Fruit fly (Drosophila melanogaster) whole organism, embryonic: Measurements from ENCODE around the gene CG7702.

Experiments
- Ada2b ChIP-seq: fragments of 200-800 bp; sonication (Bioruptor generic); IDR thresholded peaks from 2 replicates; pipeline ENCODE4 v1.3.6; 2022; ENCODE audit warnings: missing biosample characterization, missing genetic modification characterization
- Asciz ChIP-seq: fragments of 200-800 bp; sonication (Bioruptor generic); optimal IDR thresholded peaks from 2 replicates; lab custom pipeline; 2017; ENCODE audit warnings: missing biosample characterization, mild to moderate bottlenecking, missing genetic modification characterization, missing genetic modification reagents
- Bgb ChIP-seq: fragments of 200-800 bp; sonication (Bioruptor generic); IDR thresholded peaks from 2 replicates; pipeline ENCODE4 v1.3.6; 2022; ENCODE audit warnings: missing biosample characterization, missing genetic modification characterization; ENCODE audit not compliant: partially characterized antibody
- CG10274 ChIP-seq: fragments of 200-800 bp; sonication (Bioruptor generic); optimal IDR thresholded peaks from 3 replicates; lab custom pipeline; 2017; ENCODE audit warnings: missing biosample characterization, mild to moderate bottlenecking, missing genetic modification characterization
- CG10565 ChIP-seq: fragments of 200-800 bp; sonication (Bioruptor generic); optimal IDR thresholded peaks from 3 replicates; lab custom pipeline; 2016; ENCODE audit warnings: missing biosample characterization, mild to moderate bottlenecking, missing genetic modification characterization
- CG12104 ChIP-seq: fragments of 200-800 bp; sonication (Bioruptor generic); optimal IDR thresholded peaks from 3 replicates; lab custom pipeline; 2016; ENCODE audit warnings: missing biosample characterization, missing genetic modification characterization
- CG12744 ChIP-seq: fragments of 200-800 bp; sonication (Bioruptor generic); optimal IDR thresholded peaks from 2 replicates; lab custom pipeline; 2016; ENCODE audit warnings: missing biosample characterization, missing genetic modification characterization
- CG12769 ChIP-seq: fragments of 200-800 bp; sonication (Bioruptor generic); optimal IDR thresholded peaks from 2 replicates; lab custom pipeline; 2019; ENCODE audit warnings: missing biosample characterization, mild to moderate bottlenecking, missing genetic modification characterization, moderate library complexity
- CG12942 ChIP-seq: fragments of 200-800 bp; sonication (Bioruptor generic); optimal IDR thresholded peaks from 3 replicates; lab custom pipeline; 2016; ENCODE audit warnings: missing biosample characterization, missing genetic modification characterization
- CG13894 ChIP-seq: fragments of 200-800 bp; sonication (Bioruptor generic); optimal IDR thresholded peaks from 3 replicates; lab custom pipeline; 2018; ENCODE audit warnings: missing biosample characterization, mild to moderate bottlenecking, missing genetic modification characterization, moderate library complexity
- CG14965 ChIP-seq: fragments of 200-800 bp; sonication (Bioruptor generic); optimal IDR thresholded peaks from 2 replicates; lab custom pipeline; 2016; ENCODE audit warnings: missing biosample characterization, missing genetic modification characterization, borderline replicate concordance
- CG16779 ChIP-seq: fragments of 200-800 bp; sonication (Bioruptor generic); IDR thresholded peaks from 2 replicates; pipeline ENCODE4 v1.3.6; 2022; ENCODE audit warnings: missing biosample characterization, missing genetic modification characterization
- CG16813 ChIP-seq: fragments of 200-800 bp; sonication (Bioruptor generic); IDR thresholded peaks from 3 replicates; pipeline ENCODE4 v1.3.6; 2022; ENCODE audit warnings: missing biosample characterization, missing genetic modification characterization; ENCODE audit not compliant: partially characterized antibody
- CG16815 ChIP-seq: fragments of 200-800 bp; sonication (Bioruptor generic); optimal IDR thresholded peaks from 3 replicates; lab custom pipeline; 2017; ENCODE audit warnings: missing biosample characterization, mild to moderate bottlenecking, missing genetic modification characterization
- CG18262 ChIP-seq: fragments of 200-800 bp; optimal IDR thresholded peaks from 3 replicates; lab custom pipeline; 2019; ENCODE audit warnings: missing biosample characterization, mild to moderate bottlenecking, missing genetic modification characterization, moderate library complexity
- CG18764 ChIP-seq: fragments of 200-800 bp; sonication (Bioruptor generic); optimal IDR thresholded peaks from 3 replicates; lab custom pipeline; 2016; ENCODE audit warnings: missing biosample characterization, missing genetic modification characterization
- CG30431 ChIP-seq: fragments of 200-800 bp; sonication (Bioruptor generic); optimal IDR thresholded peaks from 2 replicates; lab custom pipeline; 2017; ENCODE audit warnings: missing biosample characterization, missing genetic modification characterization
- CG31224 ChIP-seq: fragments of 200-800 bp; sonication (Bioruptor generic); IDR thresholded peaks from 2 replicates; pipeline ENCODE4 v1.3.6; 2022; ENCODE audit warnings: missing biosample characterization, missing genetic modification characterization
- CG32767 ChIP-seq: fragments of 200-800 bp; sonication (Bioruptor generic); IDR thresholded peaks from 2 replicates; pipeline ENCODE4 v1.3.6; 2022; ENCODE audit warnings: missing biosample characterization, missing genetic modification characterization
- CG6683 ChIP-seq: fragments of 200-800 bp; sonication (Bioruptor generic); optimal IDR thresholded peaks from 2 replicates; lab custom pipeline; 2017; ENCODE audit warnings: missing biosample characterization, mild to moderate bottlenecking, missing genetic modification characterization, missing genetic modification reagents
- CG7786 ChIP-seq: fragments of 200-800 bp; sonication (Bioruptor generic); optimal IDR thresholded peaks from 2 replicates; lab custom pipeline; 2016; ENCODE audit warnings: missing biosample characterization, missing genetic modification characterization
- CG8478 ChIP-seq: fragments of >200 bp; optimal IDR thresholded peaks from 2 replicates; lab custom pipeline; 2018
- Deaf1 ChIP-seq: fragments of 200-800 bp; optimal IDR thresholded peaks from 3 replicates; lab custom pipeline; 2019; ENCODE audit warnings: missing biosample characterization, mild to moderate bottlenecking, missing genetic modification characterization, moderate library complexity
- Dp ChIP-seq: fragments of 200-800 bp; sonication (Bioruptor generic); optimal IDR thresholded peaks from 2 replicates; lab custom pipeline; 2018; ENCODE audit warnings: missing biosample characterization, mild to moderate bottlenecking, missing genetic modification characterization, moderate library complexity
- Drgx ChIP-seq: fragments of 200-800 bp; sonication (Bioruptor generic); IDR thresholded peaks from 2 replicates; pipeline ENCODE4 v1.3.6; 2022; ENCODE audit warnings: missing biosample characterization, missing genetic modification characterization
- E2f1 ChIP-seq: fragments of 200-800 bp; sonication (Bioruptor generic); IDR thresholded peaks from 2 replicates; pipeline ENCODE4 v1.3.6; 2022; ENCODE audit warnings: missing biosample characterization, missing genetic modification characterization
- E2f2 ChIP-seq: fragments of 200-800 bp; sonication (Bioruptor generic); IDR thresholded peaks from 2 replicates; pipeline ENCODE4 v1.3.6; 2022; ENCODE audit warnings: missing biosample characterization, missing genetic modification characterization
- Fer1 ChIP-seq: fragments of 200-800 bp; sonication (Bioruptor generic); optimal IDR thresholded peaks from 2 replicates; lab custom pipeline; 2017; ENCODE audit warnings: missing biosample characterization, mild to moderate bottlenecking, missing genetic modification characterization
- H15 ChIP-seq: fragments of 200-800 bp; sonication (Bioruptor generic); IDR thresholded peaks from 3 replicates; pipeline ENCODE4 v1.3.6; 2022; ENCODE audit warnings: missing biosample characterization, missing genetic modification characterization
- HLHmδ ChIP-seq: fragments of 200-800 bp; sonication (Bioruptor generic); optimal IDR thresholded peaks from 2 replicates; lab custom pipeline; 2018; ENCODE audit warnings: missing biosample characterization, mild to moderate bottlenecking, missing genetic modification characterization, moderate library complexity
- Hey ChIP-seq: fragments of 200-800 bp; sonication (Bioruptor generic); optimal IDR thresholded peaks from 3 replicates; lab custom pipeline; 2018; ENCODE audit warnings: missing biosample characterization, mild to moderate bottlenecking, missing genetic modification characterization
- Med ChIP-seq: fragments of 200-800 bp; sonication (Bioruptor generic); peaks from one replicate; lab custom pipeline; 2016; ENCODE audit warnings: missing biosample characterization, missing genetic modification characterization, mild to moderate bottlenecking, inconsistent platforms, moderate library complexity
- NC2β ChIP-seq: fragments of 200-800 bp; sonication (Bioruptor generic); optimal IDR thresholded peaks from 2 replicates; lab custom pipeline; 2016; ENCODE audit warnings: missing biosample characterization, missing genetic modification characterization
- Nf-YC ChIP-seq: fragments of 200-800 bp; optimal IDR thresholded peaks from 3 replicates; lab custom pipeline; 2019; ENCODE audit warnings: missing biosample characterization, mild to moderate bottlenecking, missing genetic modification characterization, moderate library complexity
- btn ChIP-seq: fragments of 200-800 bp; sonication (Bioruptor generic); optimal IDR thresholded peaks from 2 replicates; lab custom pipeline; 2016; ENCODE audit warnings: missing biosample characterization, missing genetic modification characterization
- chinmo ChIP-seq: fragments of 200-800 bp; sonication (Bioruptor generic); IDR thresholded peaks from 4 replicates; pipeline ENCODE4 v1.3.6; 2022; ENCODE audit warnings: missing biosample characterization, missing genetic modification characterization; ENCODE audit not compliant: partially characterized antibody
- ewg ChIP-seq: fragments of 200-800 bp; sonication (Bioruptor generic); optimal IDR thresholded peaks from 3 replicates; lab custom pipeline; 2017; ENCODE audit warnings: mild to moderate bottlenecking, missing biosample characterization, missing genetic modification reagents, missing genetic modification characterization
- fd96Cb ChIP-seq: fragments of 200-800 bp; sonication (Bioruptor generic); optimal IDR thresholded peaks from 2 replicates; lab custom pipeline; 2018; ENCODE audit warnings: missing biosample characterization, mild to moderate bottlenecking, missing genetic modification characterization, moderate library complexity
- gfzf ChIP-seq: fragments of 200-800 bp; sonication (Bioruptor generic); optimal IDR thresholded peaks from 2 replicates; lab custom pipeline; 2016; ENCODE audit warnings: missing biosample characterization, mild to moderate bottlenecking, missing genetic modification characterization, moderate library complexity
- lov ChIP-seq, 2 experiments: fragments of 200-800 bp in 1 of 2; fragments of >200 bp in 1 of 2; sonication (Bioruptor generic) in 1 of 2; IDR thresholded peaks in 1 of 2; optimal IDR thresholded peaks in 1 of 2; 2 replicates in 1 of 2; 3 replicates in 1 of 2; pipeline versions ENCODE4 v1.3.6 to Lab custom; 2017 to 2022; ENCODE audit warnings: missing biosample characterization in 1 of 2, missing genetic modification characterization in 1 of 2
- nerfin-1 ChIP-seq: fragments of 200-800 bp; sonication (Bioruptor generic); optimal IDR thresholded peaks from 3 replicates; lab custom pipeline; 2019; ENCODE audit warnings: missing biosample characterization, mild to moderate bottlenecking, missing genetic modification characterization, moderate library complexity
- pan ChIP-seq, 4 experiments: fragments of >200 bp in 3 of 4; fragments of 200-800 bp in 1 of 4; sonication (Bioruptor generic) in 1 of 4; optimal IDR thresholded peaks in 3 of 4; IDR thresholded peaks in 1 of 4; 2 replicates each; pipeline versions ENCODE4 v1.3.6 to Lab custom; 2017 to 2022; ENCODE audit warnings: missing biosample characterization in 2 of 4, missing genetic modification characterization in 2 of 4, mixed read lengths in 1 of 4
- scrt ChIP-seq: fragments of 200-800 bp; sonication (Bioruptor generic); optimal IDR thresholded peaks from 2 replicates; lab custom pipeline; 2018; ENCODE audit warnings: missing biosample characterization, mild to moderate bottlenecking, missing genetic modification characterization, moderate library complexity
- slbo ChIP-seq: fragments of 200-800 bp; sonication (Bioruptor generic); IDR thresholded peaks from 2 replicates; pipeline ENCODE4 v1.3.6; 2022; ENCODE audit warnings: missing biosample characterization, missing genetic modification characterization
- ssp ChIP-seq: fragments of 200-800 bp; sonication (Bioruptor generic); IDR thresholded peaks from 2 replicates; pipeline ENCODE4 v1.3.6; 2022; ENCODE audit warnings: missing biosample characterization, missing genetic modification characterization
- zfh2 ChIP-seq: fragments of 200-800 bp; sonication (Bioruptor generic); optimal IDR thresholded peaks from 2 replicates; lab custom pipeline; 2016; ENCODE audit warnings: missing biosample characterization, missing genetic modification characterization

The CG7702 gene

dm6 chr3R:18677500-18677940 lies 8.3 kb downstream of the CG7702 start, which contains the start of the genes dind and CG7706 (continued):
- TF ChIP-seq CG10565 (GFP tag; lab: Kevin White, UChicago) (no peak), CG16815 (GFP tag; lab: Kevin White, UChicago) (no peak), Bgb (GFP tag; lab: Robert Waterston, UW) (no peak), CG10274 (GFP tag; lab: Kevin White, UChicago) (no peak), Med (GFP tag; lab: Kevin White, UChicago) (peak; percentile 3), CG7786 (GFP tag; lab: Kevin White, UChicago) (no peak), CG16779 (GFP tag; lab: Robert Waterston, UW) (no peak), CG6683 (no peak), CG16813 (no peak), E2f1 (GFP tag; lab: Robert Waterston, UW) (no peak), NC2β (GFP tag; lab: Kevin White, UChicago) (no peak), CG18764 (no peak), ssp (GFP tag; lab: Robert Waterston, UW) (peak; percentile 86), CG30431 (no peak)

DNA sequence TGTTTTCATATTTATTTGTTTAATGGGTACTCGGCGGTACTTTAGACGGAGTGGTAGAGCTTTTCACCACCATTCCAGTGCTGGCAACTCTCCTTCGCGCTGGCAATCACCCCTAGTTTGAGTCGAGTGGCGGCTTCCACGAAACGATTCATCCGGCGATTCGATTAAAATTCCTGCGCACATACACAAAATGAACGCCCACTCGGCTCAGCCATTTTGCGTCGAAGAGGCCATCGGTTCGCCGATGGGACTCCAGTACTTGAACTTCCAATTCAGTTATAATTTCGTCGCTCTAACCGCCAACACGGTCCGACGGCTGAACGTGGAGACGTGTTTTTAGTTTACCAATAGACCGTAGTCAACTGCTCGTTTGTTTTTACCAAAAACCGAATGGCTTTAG lies 11.1 kb downstream of the CG7702 start, which contains the start of the genes CG46318 and ChT:
CG46318 (plus strand) TSS at position 273 of the 400 bp plus-strand sequence.
ChT (plus strand) TSS at position 273 of the 400 bp plus-strand sequence.
- TF ChIP-seq Drgx (GFP tag; lab: Robert Waterston, UW) = 0 out of 2 replicates have a peak, but pooled peaks have one; percentile 6
- peak; percentile 47 for TF ChIP-seq Nf-YC
- TF ChIP-seq ewg (GFP tag; lab: Kevin White, UChicago) = peak; percentile 15
- TF ChIP-seq slbo (GFP tag; lab: Robert Waterston, UW) = no peak
- TF ChIP-seq nerfin-1 (tag; lab: Kevin White, UChicago) = peak; percentile 68
- TF ChIP-seq Deaf1 = peak; percentile 86

dm6 chr3R:18681054-18681453 lies 11.9 kb downstream of the CG7702 start:
- TF ChIP-seq chinmo (0 out of 4 replicates have a peak, but pooled peaks have one; percentile 38), E2f2 (GFP tag; lab: Robert Waterston, UW) (peak; percentile 51), CG8478 (lab: Kevin White, UChicago) (peak; percentile 12), ewg (GFP tag; lab: Kevin White, UChicago) (peak; percentile 26), CG31224 (GFP tag; lab: Robert Waterston, UW) (0 out of 2 replicates have a peak, but pooled peaks have one; percentile 14), HLHmδ (GFP tag; lab: Kevin White, UChicago) (no peak), Dp (GFP tag; lab: Kevin White, UChicago) (peak; percentile 2), btn (GFP tag; lab: Kevin White, UChicago) (no peak), Asciz (GFP tag; lab: Kevin White, UChicago) (no peak), CG12942 (GFP tag; lab: Kevin White, UChicago) (no peak), Med (GFP tag; lab: Kevin White, UChicago) (peak; percentile 73)
- TF ChIP-seq, all 482 proteins: peak for 7

- no peak for TF ChIP-seq Ada2b (GFP tag; lab: Robert Waterston, UW)
- no peak for TF ChIP-seq CG32767 (GFP tag; lab: Robert Waterston, UW)
- TF ChIP-seq zfh2 (GFP tag; lab: Kevin White, UChicago) = no peak
- no peak for TF ChIP-seq gfzf (GFP tag; lab: Kevin White, UChicago)
- no peak for TF ChIP-seq Hey (tag; lab: Kevin White, UChicago)
- TF ChIP-seq CG12104 (GFP tag; lab: Kevin White, UChicago) = no peak
- no peak for TF ChIP-seq CG14965 (GFP tag; lab: Kevin White, UChicago)
- TF ChIP-seq Med (GFP tag; lab: Kevin White, UChicago) = no peak
- TF ChIP-seq CG18262 (tag; lab: Kevin White, UChicago) = no peak
- TF ChIP-seq fd96Cb (tag; lab: Kevin White, UChicago) = no peak
- no peak for TF ChIP-seq CG12744
- no peak for TF ChIP-seq H15
- TF ChIP-seq Fer1 (GFP tag; lab: Kevin White, UChicago) = no peak
- no peak for TF ChIP-seq CG12769 (tag; lab: Kevin White, UChicago)
- TF ChIP-seq scrt (GFP tag; lab: Kevin White, UChicago) = no peak
- TF ChIP-seq lov (optimal IDR thresholded peaks at IDR 0.05; lab: Kevin White, UChicago) = no peak
- no peak for TF ChIP-seq lov (GFP tag; IDR thresholded peaks at IDR 0.05; lab: Robert Waterston, UW)
- TF ChIP-seq pan (optimal IDR thresholded peaks at IDR 0.05; lab: Kevin White, UChicago) = no peak
- TF ChIP-seq pan (GFP tag; optimal IDR thresholded peaks at IDR 0.05 in 1 of 2, IDR thresholded peaks at IDR 0.05 in 1 of 2) = no peak
- no peak for TF ChIP-seq CG13894 (tag; lab: Kevin White, UChicago)
- TF ChIP-seq, all 482 proteins: peak for 0
Observed at dm6 chr3R:18692619-18693018, 23.4 kb downstream of the CG7702 start, which contains the start of gene Muc91C. TSS of gene Muc91C (minus strand) at chr3R:18692719.
